Worm (Caenorhabditis elegans) whole organism, midembryonic: ENCODE measurements around the gene srw-98.

Experiments
- T22C8.4 ChIP-seq: fragments of 200-800 bp; sonication (Bioruptor generic); IDR thresholded peaks from 2 replicates; pipeline ENCODE4 v1.3.6; 2022; ENCODE audit warnings: missing genetic modification characterization, missing compliant biosample characterization
- cog-1 ChIP-seq: sonication (generic microtip); optimal IDR thresholded peaks from 2 replicates; lab custom pipeline; 2016; ENCODE audit warnings: missing genetic modification characterization, missing compliant biosample characterization
- flt-1 ChIP-seq: fragments of 200-800 bp; sonication (Bioruptor generic); IDR thresholded peaks from 2 replicates; pipeline ENCODE4 v1.3.6; 2022; ENCODE audit warnings: missing genetic modification characterization, missing compliant biosample characterization
- klf-2 ChIP-seq: fragments of 200-800 bp; sonication (Bioruptor generic); conservative IDR thresholded peaks from 2 replicates; pipeline ENCODE4 v1.3.6; 2022; ENCODE audit warnings: missing genetic modification reagents, missing genetic modification characterization, missing compliant biosample characterization
- med-1 ChIP-seq: sonication (generic microtip); optimal IDR thresholded peaks from 2 replicates; lab custom pipeline; 2017; ENCODE audit warnings: missing genetic modification characterization, mild to moderate bottlenecking, missing compliant biosample characterization, antibody characterized with exemption, missing genetic modification reagents; ENCODE audit not compliant: insufficient read depth
- ref-1 ChIP-seq: fragments of 200-800 bp; sonication (Bioruptor generic); conservative IDR thresholded peaks from 2 replicates; pipeline ENCODE4 v1.3.6; 2022; ENCODE audit warnings: missing genetic modification reagents, missing genetic modification characterization, missing compliant biosample characterization
- tab-1 ChIP-seq: fragments of 200-800 bp; sonication (Bioruptor generic); IDR thresholded peaks from 2 replicates; pipeline ENCODE4 v1.3.6; 2022; ENCODE audit warnings: missing genetic modification characterization, missing compliant biosample characterization
- ztf-23 ChIP-seq: fragments of 200-800 bp; sonication (Bioruptor generic); IDR thresholded peaks from 2 replicates; pipeline ENCODE4 v1.3.6; 2022; ENCODE audit warnings: missing genetic modification reagents, missing genetic modification characterization, missing compliant biosample characterization
- ztf-29 ChIP-seq: fragments of 200-800 bp; sonication (Bioruptor generic); IDR thresholded peaks from 2 replicates; pipeline ENCODE4 v1.3.6; 2022; ENCODE audit warnings: missing genetic modification reagents, missing genetic modification characterization, missing compliant biosample characterization

srw-98 gene

ce11 chrV:1631717-1632116 lies 46.4 kb downstream of the srw-98 start, which contains the start of gene irld-17:
Gene irld-17, plus strand, starts transcription at chrV:1632017.
- TF ChIP-seq ztf-23, result no peak
- no peak for TF ChIP-seq tab-1 (GFP tag; lab: Robert Waterston, UW)
- TF ChIP-seq klf-2 (GFP tag; lab: Robert Waterston, UW), result no peak
- no peak for TF ChIP-seq ref-1
- no peak for TF ChIP-seq T22C8.4 (GFP tag; lab: Robert Waterston, UW)
- no peak for TF ChIP-seq ztf-29
- no peak for TF ChIP-seq flt-1 (GFP tag; lab: Robert Waterston, UW)

ce11 chrV:1631148-1631547 lies 47.0 kb downstream of the srw-98 start, which contains the start of gene Y46H3D.8:
Gene Y46H3D.8, minus strand, starts transcription at chrV:1631248.
- TF ChIP-seq med-1 (GFP tag; lab: Kevin White, UChicago) (no peak), flt-1 (GFP tag; lab: Robert Waterston, UW) (no peak), cog-1 (tag; lab: Kevin White, UChicago) (no peak), ref-1 (no peak), ztf-29 (no peak), T22C8.4 (GFP tag; lab: Robert Waterston, UW) (no peak), tab-1 (GFP tag; lab: Robert Waterston, UW) (no peak), klf-2 (GFP tag; lab: Robert Waterston, UW) (no peak), ztf-23 (no peak)

ce11 chrV:1629329-1629728 lies 48.8 kb downstream of the srw-98 start, which contains the start of gene nhr-238:
Gene nhr-238, minus strand, starts transcription at chrV:1629432.
- no peak for TF ChIP-seq klf-2 (GFP tag; lab: Robert Waterston, UW)

- TF ChIP-seq med-1 (GFP tag; lab: Kevin White, UChicago) (no peak), T22C8.4 (GFP tag; lab: Robert Waterston, UW) (no peak), ztf-29 (no peak), cog-1 (tag; lab: Kevin White, UChicago) (no peak), tab-1 (GFP tag; lab: Robert Waterston, UW) (no peak), ref-1 (no peak), klf-2 (GFP tag; lab: Robert Waterston, UW) (no peak), flt-1 (GFP tag; lab: Robert Waterston, UW) (no peak), ztf-23 (no peak)
These were observed 50.9 kb downstream of the srw-98 start for ce11 chrV:1627269-1627668.

ce11 chrV:1626720-1627119 lies 51.4 kb downstream of the srw-98 start, which contains the start of gene nhr-237:
Gene nhr-237, minus strand, starts transcription at chrV:1626820.
- TF ChIP-seq cog-1 (tag; lab: Kevin White, UChicago), result no peak
- TF ChIP-seq ztf-29, result no peak
- no peak for TF ChIP-seq ztf-23
- no peak for TF ChIP-seq tab-1 (GFP tag; lab: Robert Waterston, UW)
- TF ChIP-seq T22C8.4 (GFP tag; lab: Robert Waterston, UW), result no peak
- TF ChIP-seq klf-2 (GFP tag; lab: Robert Waterston, UW), result no peak
- TF ChIP-seq ref-1, result no peak
- TF ChIP-seq med-1 (GFP tag; lab: Kevin White, UChicago), result no peak
- no peak for TF ChIP-seq flt-1 (GFP tag; lab: Robert Waterston, UW)
